Fruit fly (Drosophila melanogaster) whole organism, embryonic: ENCODE results near the gene CG11912.

Source experiments
- Ada2b ChIP-seq: fragments of 200-800 bp; sonication (Bioruptor generic); IDR thresholded peaks from 2 replicates; pipeline ENCODE4 v1.3.6; 2022; ENCODE audit warnings: missing biosample characterization, missing genetic modification characterization
- Atf3 ChIP-seq: fragments of 200-800 bp; sonication (Bioruptor generic); optimal IDR thresholded peaks from 3 replicates; lab custom pipeline; 2016; ENCODE audit warnings: missing biosample characterization, missing genetic modification characterization
- Atf6 ChIP-seq: fragments of 200-800 bp; sonication (Bioruptor generic); IDR thresholded peaks from 2 replicates; pipeline ENCODE4 v1.3.6; 2022; ENCODE audit warnings: missing biosample characterization, missing genetic modification characterization
- B-H1 ChIP-seq: fragments of 200-800 bp; sonication (Bioruptor generic); IDR thresholded peaks from 3 replicates; pipeline ENCODE4 v1.3.6; 2022; ENCODE audit warnings: missing biosample characterization, missing genetic modification characterization
- CG11456 ChIP-seq: fragments of 200-800 bp; sonication (Bioruptor generic); IDR thresholded peaks from 3 replicates; pipeline ENCODE4 v1.3.6; 2022; ENCODE audit warnings: missing biosample characterization, missing genetic modification characterization
- CG12219 ChIP-seq: fragments of 200-800 bp; sonication (Bioruptor generic); optimal IDR thresholded peaks from 3 replicates; lab custom pipeline; 2018; ENCODE audit warnings: missing biosample characterization, mild to moderate bottlenecking, missing genetic modification characterization
- CG12391 ChIP-seq: fragments of 200-800 bp; sonication (Bioruptor generic); optimal IDR thresholded peaks from 3 replicates; lab custom pipeline; 2018; ENCODE audit warnings: missing biosample characterization, mild to moderate bottlenecking, missing genetic modification characterization, moderate library complexity
- CG12659 ChIP-seq: fragments of 200-800 bp; sonication (Bioruptor generic); optimal IDR thresholded peaks from 3 replicates; lab custom pipeline; 2017; ENCODE audit warnings: mild to moderate bottlenecking, missing biosample characterization, missing genetic modification reagents, missing genetic modification characterization
- CG17186 ChIP-seq: fragments of 200-800 bp; sonication (Bioruptor generic); optimal IDR thresholded peaks from 3 replicates; lab custom pipeline; 2017; ENCODE audit warnings: missing biosample characterization, missing genetic modification reagents, missing genetic modification characterization
- CG17359 ChIP-seq: fragments of 200-800 bp; sonication (Bioruptor generic); optimal IDR thresholded peaks from 3 replicates; lab custom pipeline; 2018; ENCODE audit warnings: missing biosample characterization, mild to moderate bottlenecking, missing genetic modification characterization, moderate library complexity
- CG17568 ChIP-seq: fragments of 200-800 bp; sonication (Bioruptor generic); optimal IDR thresholded peaks from 2 replicates; lab custom pipeline; 2018; ENCODE audit warnings: missing biosample characterization, mild to moderate bottlenecking, missing genetic modification characterization, moderate library complexity
- CG17912 ChIP-seq: fragments of 200-800 bp; sonication (Bioruptor generic); optimal IDR thresholded peaks from 2 replicates; lab custom pipeline; 2018; ENCODE audit warnings: missing biosample characterization, mild to moderate bottlenecking, missing genetic modification characterization
- CG2120 ChIP-seq: fragments of 200-800 bp; sonication (Bioruptor generic); optimal IDR thresholded peaks from 3 replicates; lab custom pipeline; 2016; ENCODE audit warnings: missing biosample characterization, missing genetic modification characterization
- CG2202 ChIP-seq: fragments of 200-800 bp; sonication (Bioruptor generic); optimal IDR thresholded peaks from 2 replicates; lab custom pipeline; 2018; ENCODE audit warnings: missing biosample characterization, mild to moderate bottlenecking, missing genetic modification characterization
- CG30431 ChIP-seq: fragments of 200-800 bp; sonication (Bioruptor generic); optimal IDR thresholded peaks from 2 replicates; lab custom pipeline; 2017; ENCODE audit warnings: missing biosample characterization, missing genetic modification characterization
- CG33213 ChIP-seq: fragments of 200-800 bp; sonication (Bioruptor generic); optimal IDR thresholded peaks from 3 replicates; lab custom pipeline; 2016; ENCODE audit warnings: missing biosample characterization, missing genetic modification characterization
- CG3995 ChIP-seq: fragments of 200-800 bp; sonication (Bioruptor generic); optimal IDR thresholded peaks from 3 replicates; lab custom pipeline; 2016; ENCODE audit warnings: missing biosample characterization, missing genetic modification characterization
- CG4730 ChIP-seq: fragments of 200-800 bp; sonication (Bioruptor generic); IDR thresholded peaks from 2 replicates; pipeline ENCODE4 v1.3.6; 2022; ENCODE audit warnings: missing biosample characterization, missing genetic modification characterization
- CG5180 ChIP-seq: fragments of 200-800 bp; sonication (Bioruptor generic); optimal IDR thresholded peaks from 3 replicates; lab custom pipeline; 2017; ENCODE audit warnings: missing biosample characterization, missing genetic modification characterization, mild to moderate bottlenecking, moderate library complexity, missing genetic modification reagents
- CG8089 ChIP-seq: fragments of 200-800 bp; sonication (Bioruptor generic); optimal IDR thresholded peaks from 3 replicates; lab custom pipeline; 2016; ENCODE audit warnings: missing biosample characterization, missing genetic modification characterization
- CG8281 ChIP-seq: fragments of 200-800 bp; sonication (Bioruptor generic); optimal IDR thresholded peaks from 2 replicates; lab custom pipeline; 2018; ENCODE audit warnings: missing biosample characterization, mild to moderate bottlenecking, missing genetic modification characterization, moderate library complexity
- CG9215 ChIP-seq: fragments of 200-800 bp; sonication (Bioruptor generic); IDR thresholded peaks from 2 replicates; pipeline ENCODE4 v1.3.6; 2022; ENCODE audit warnings: missing biosample characterization, missing genetic modification characterization
- CG9437 ChIP-seq: fragments of 200-800 bp; sonication (Bioruptor generic); optimal IDR thresholded peaks from 2 replicates; lab custom pipeline; 2018; ENCODE audit warnings: missing biosample characterization, mild to moderate bottlenecking, missing genetic modification characterization
- CG9817 ChIP-seq: fragments of 200-800 bp; sonication (Bioruptor generic); optimal IDR thresholded peaks from 2 replicates; lab custom pipeline; 2018; ENCODE audit warnings: missing biosample characterization, mild to moderate bottlenecking, missing genetic modification characterization, moderate library complexity
- CG9876 ChIP-seq: fragments of 200-800 bp; sonication (Bioruptor generic); optimal IDR thresholded peaks from 2 replicates; lab custom pipeline; 2016; ENCODE audit warnings: missing biosample characterization, missing genetic modification characterization
- CTCF ChIP-seq: fragments of 200-800 bp; sonication (Bioruptor generic); optimal IDR thresholded peaks from 2 replicates; lab custom pipeline; 2017; ENCODE audit warnings: missing biosample characterization, mild to moderate bottlenecking, missing genetic modification characterization, moderate library complexity
- Dek ChIP-seq: fragments of 200-800 bp; sonication (Bioruptor generic); optimal IDR thresholded peaks from 3 replicates; lab custom pipeline; 2019; ENCODE audit warnings: missing biosample characterization, mild to moderate bottlenecking, missing genetic modification characterization, moderate library complexity
- ERR ChIP-seq: fragments of 200-800 bp; sonication (Bioruptor generic); optimal IDR thresholded peaks from 2 replicates; lab custom pipeline; 2016; ENCODE audit warnings: missing biosample characterization, missing genetic modification characterization
- Ets97D ChIP-seq: fragments of 200-800 bp; sonication (Bioruptor generic); optimal IDR thresholded peaks from 3 replicates; lab custom pipeline; 2016; ENCODE audit warnings: missing biosample characterization, missing genetic modification characterization
- HLH4C ChIP-seq: fragments of 200-800 bp; sonication (Bioruptor generic); IDR thresholded peaks from 3 replicates; pipeline ENCODE4 v1.3.6; 2022; ENCODE audit warnings: missing biosample characterization, missing genetic modification characterization; ENCODE audit not compliant: partially characterized antibody
- Hmx ChIP-seq: fragments of 200-800 bp; sonication (Bioruptor generic); optimal IDR thresholded peaks from 2 replicates; lab custom pipeline; 2016; ENCODE audit warnings: missing biosample characterization, missing genetic modification characterization
- Optix ChIP-seq: fragments of 200-800 bp; sonication (Bioruptor generic); IDR thresholded peaks from 3 replicates; pipeline ENCODE4 v1.3.6; 2022; ENCODE audit warnings: missing biosample characterization, missing genetic modification characterization
- Pdp1 ChIP-seq, 2 experiments: fragments of 200-800 bp; sonication (Bioruptor generic); optimal IDR thresholded peaks; 3 replicates each; lab custom pipeline; 2016; ENCODE audit warnings: missing biosample characterization in 2 of 2, missing genetic modification characterization in 2 of 2, mild to moderate bottlenecking in 1 of 2, moderate library complexity in 1 of 2
- Poxn ChIP-seq: fragments of 200-800 bp; sonication (Bioruptor generic); IDR thresholded peaks from 2 replicates; pipeline ENCODE4 v1.3.6; 2022; ENCODE audit warnings: missing biosample characterization, missing genetic modification characterization
- Sox102F ChIP-seq: fragments of 200-800 bp; sonication (Bioruptor generic); optimal IDR thresholded peaks from 2 replicates; lab custom pipeline; 2018; ENCODE audit warnings: missing biosample characterization, mild to moderate bottlenecking, missing genetic modification characterization, moderate library complexity
- al ChIP-seq: fragments of 200-800 bp; sonication (Bioruptor generic); IDR thresholded peaks from 2 replicates; pipeline ENCODE4 v1.3.6; 2022; ENCODE audit warnings: missing biosample characterization, missing genetic modification characterization
- aop ChIP-seq: fragments of 200-800 bp; sonication (Bioruptor generic); IDR thresholded peaks from 2 replicates; pipeline ENCODE4 v1.3.6; 2022; ENCODE audit warnings: missing biosample characterization, missing genetic modification characterization
- ara ChIP-seq: fragments of 200-800 bp; sonication (Bioruptor generic); IDR thresholded peaks from 2 replicates; pipeline ENCODE4 v1.3.6; 2022; ENCODE audit warnings: missing biosample characterization, missing genetic modification characterization
- bcd ChIP-seq: fragments of 200-800 bp; sonication (Bioruptor generic); optimal IDR thresholded peaks from 2 replicates; lab custom pipeline; 2017; ENCODE audit warnings: missing biosample characterization, mild to moderate bottlenecking, missing genetic modification characterization
- croc ChIP-seq: fragments of 200-800 bp; sonication (Bioruptor generic); conservative IDR thresholded peaks from 3 replicates; pipeline ENCODE4 v1.3.6; 2022; ENCODE audit warnings: missing biosample characterization, missing genetic modification characterization
- dmrt99B ChIP-seq: fragments of 200-800 bp; sonication (Bioruptor generic); optimal IDR thresholded peaks from 2 replicates; lab custom pipeline; 2018; ENCODE audit warnings: missing biosample characterization, mild to moderate bottlenecking, missing genetic modification characterization, moderate library complexity
- fd64A ChIP-seq: fragments of 200-800 bp; sonication (Bioruptor generic); optimal IDR thresholded peaks from 3 replicates; lab custom pipeline; 2018; ENCODE audit warnings: missing biosample characterization, mild to moderate bottlenecking, missing genetic modification characterization
- fd96Cb ChIP-seq: fragments of 200-800 bp; sonication (Bioruptor generic); optimal IDR thresholded peaks from 2 replicates; lab custom pipeline; 2018; ENCODE audit warnings: missing biosample characterization, mild to moderate bottlenecking, missing genetic modification characterization, moderate library complexity
- gsb-n ChIP-seq: fragments of 200-800 bp; sonication (Bioruptor generic); optimal IDR thresholded peaks from 3 replicates; lab custom pipeline; 2018; ENCODE audit warnings: missing biosample characterization, mild to moderate bottlenecking, missing genetic modification characterization
- hth ChIP-seq: fragments of >200 bp; optimal IDR thresholded peaks from 2 replicates; lab custom pipeline; 2017; ENCODE audit warnings: inconsistent platforms
- knrl ChIP-seq: fragments of 200-800 bp; sonication (Bioruptor generic); IDR thresholded peaks from 3 replicates; pipeline ENCODE4 v1.3.6; 2022; ENCODE audit warnings: missing biosample characterization, missing genetic modification characterization; ENCODE audit not compliant: partially characterized antibody
- lab ChIP-seq: fragments of 200-800 bp; sonication (Bioruptor generic); optimal IDR thresholded peaks from 3 replicates; lab custom pipeline; 2017; ENCODE audit warnings: missing biosample characterization, missing genetic modification characterization, mild to moderate bottlenecking, moderate library complexity, missing genetic modification reagents
- lola ChIP-seq, 3 experiments: fragments of >200 bp in 2 of 3; fragments of 200-800 bp in 1 of 3; sonication (Bioruptor generic) in 1 of 3; optimal IDR thresholded peaks; 2 replicates each; lab custom pipeline; 2017 to 2019; ENCODE audit warnings: missing biosample characterization in 3 of 3, missing genetic modification characterization in 3 of 3, mild to moderate bottlenecking in 1 of 3, moderate library complexity in 1 of 3
- maf-S ChIP-seq: fragments of 200-800 bp; sonication (Bioruptor generic); optimal IDR thresholded peaks from 2 replicates; lab custom pipeline; 2016; ENCODE audit warnings: missing biosample characterization, missing genetic modification characterization
- mam ChIP-seq: fragments of 200-800 bp; sonication (Bioruptor generic); optimal IDR thresholded peaks from 3 replicates; lab custom pipeline; 2016; ENCODE audit warnings: missing biosample characterization, missing genetic modification characterization
- pum ChIP-seq: fragments of 200-800 bp; sonication (Bioruptor generic); optimal IDR thresholded peaks from 2 replicates; lab custom pipeline; 2016; ENCODE audit warnings: missing biosample characterization, missing genetic modification characterization

Gene CG11912

DNA sequence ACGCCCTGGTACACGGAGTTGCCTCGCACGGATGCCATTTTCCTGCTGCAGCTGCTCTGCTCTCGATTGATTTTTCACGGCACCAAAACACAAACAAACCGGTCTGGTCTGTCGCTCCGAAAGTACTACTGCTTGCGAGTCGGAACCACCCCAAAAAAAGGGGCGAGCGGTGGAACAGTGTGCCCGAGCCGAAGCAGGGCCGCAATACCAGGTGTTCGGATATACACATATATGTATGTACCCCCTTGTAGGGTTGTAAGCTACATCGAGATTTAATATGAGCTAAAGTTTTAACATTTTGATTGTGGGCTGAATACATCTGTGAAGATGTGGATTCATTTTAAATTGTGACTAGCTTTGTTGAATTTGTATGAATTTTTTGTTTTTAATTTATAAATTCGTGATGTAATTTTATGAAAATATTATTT is 33.4 kb downstream of the CG11912 start (continued):
- TF ChIP-seq CG12219 (GFP tag; lab: Kevin White, UChicago): peak; percentile 70
- TF ChIP-seq CG5180 (GFP tag; lab: Kevin White, UChicago): peak; percentile 69
- TF ChIP-seq Sox102F (GFP tag; lab: Kevin White, UChicago): peak; percentile 46
- peak; percentile 18 for TF ChIP-seq CG9437
- TF ChIP-seq maf-S: peak; percentile 33
- TF ChIP-seq CG12391 (tag; lab: Kevin White, UChicago): peak; percentile 65
- no peak for TF ChIP-seq CG9876 (GFP tag; lab: Kevin White, UChicago)
- peak; percentile 26; the same call in 1 of the 3 replicates for TF ChIP-seq knrl (GFP tag; lab: Robert Waterston, UW)
- TF ChIP-seq CG17186 (GFP tag; lab: Kevin White, UChicago): peak; percentile 17
- no peak for TF ChIP-seq Poxn (GFP tag; lab: Robert Waterston, UW)
- TF ChIP-seq Atf6 (GFP tag; lab: Robert Waterston, UW): no peak; the same call in none of the 2 replicates
- no peak for TF ChIP-seq ara (GFP tag; lab: Robert Waterston, UW)
- TF ChIP-seq CG17912 (GFP tag; lab: Kevin White, UChicago): peak; percentile 53
- peak in 1 of 3 experiments; percentile 36 for TF ChIP-seq lola (GFP tag; optimal IDR thresholded peaks at IDR 0.05; lab: Kevin White, UChicago)
- no peak for TF ChIP-seq Ada2b
- TF ChIP-seq pum (GFP tag; lab: Kevin White, UChicago): peak; percentile 12
- peak; percentile 70 for TF ChIP-seq CG33213
- no peak for TF ChIP-seq aop (GFP tag; lab: Robert Waterston, UW)
- no peak for TF ChIP-seq hth
- no peak for TF ChIP-seq Atf3 (GFP tag; lab: Kevin White, UChicago)
- no peak for TF ChIP-seq lab (GFP tag; lab: Kevin White, UChicago)
- TF ChIP-seq CG30431: no peak
- peak; percentile 16 for TF ChIP-seq CG17568 (GFP tag; lab: Kevin White, UChicago)
- peak; percentile 44 for TF ChIP-seq gsb-n (tag; lab: Kevin White, UChicago)
- peak; percentile 36 for TF ChIP-seq dmrt99B (tag; lab: Kevin White, UChicago)
- TF ChIP-seq CG8089: peak; percentile 27
- TF ChIP-seq croc (GFP tag; lab: Robert Waterston, UW): no peak
- TF ChIP-seq CG2202 (tag; lab: Kevin White, UChicago): no peak
- no peak for TF ChIP-seq CG9215 (GFP tag; lab: Robert Waterston, UW)
- no peak for TF ChIP-seq ERR
- peak; percentile 76 for TF ChIP-seq Ets97D
- TF ChIP-seq bcd (GFP tag; lab: Kevin White, UChicago): peak; percentile 5
- TF ChIP-seq CG4730: no peak
- TF ChIP-seq al (GFP tag; lab: Robert Waterston, UW): 0 out of 2 replicates have a peak, but pooled peaks have one; percentile 33
- peak; percentile 71 for TF ChIP-seq CG2120 (GFP tag; lab: Kevin White, UChicago)
- TF ChIP-seq CTCF: peak; percentile 25
- TF ChIP-seq CG8281 (tag; lab: Kevin White, UChicago): no peak
- peak; percentile 52 for TF ChIP-seq CG17359
- peak; percentile 42 for TF ChIP-seq mam (GFP tag; lab: Kevin White, UChicago)
- no peak for TF ChIP-seq Optix (GFP tag; lab: Robert Waterston, UW)
- TF ChIP-seq B-H1 (GFP tag; lab: Robert Waterston, UW): no peak
- TF ChIP-seq CG3995 (GFP tag; lab: Kevin White, UChicago): no peak
- TF ChIP-seq Pdp1 (GFP tag; optimal IDR thresholded peaks at IDR 0.05; lab: Kevin White, UChicago): peak; percentile 23 to 26
- peak; percentile 16 for TF ChIP-seq fd64A (GFP tag; lab: Kevin White, UChicago)
- TF ChIP-seq CG11456: 0 out of 3 replicates have a peak, but pooled peaks have one; percentile 68
- peak; percentile 22 for TF ChIP-seq fd96Cb
- TF ChIP-seq HLH4C (GFP tag; lab: Robert Waterston, UW): no peak
- peak; percentile 63 for TF ChIP-seq Dek (tag; lab: Kevin White, UChicago)
- TF ChIP-seq CG12659 (GFP tag; lab: Kevin White, UChicago): peak; percentile 80
- TF ChIP-seq Hmx: peak; percentile 59
- TF ChIP-seq CG9817 (tag; lab: Kevin White, UChicago): peak; percentile 48
